Fruit fly (Drosophila melanogaster) whole organism, wandering third instar larva: Measurements from ENCODE around the gene Hesr.

Source experiments
- Abd-B ChIP-seq: fragments of >200 bp; optimal IDR thresholded peaks from 2 replicates; lab custom pipeline; 2017; ENCODE audit warnings: missing biosample characterization, missing genetic modification characterization
- CG32264 ChIP-seq: fragments of 200-800 bp; sonication (Bioruptor generic); optimal IDR thresholded peaks from 2 replicates; lab custom pipeline; 2016; ENCODE audit warnings: missing biosample characterization, missing genetic modification characterization
- CG9705 ChIP-seq: fragments of 200-800 bp; sonication (Bioruptor generic); optimal IDR thresholded peaks from 2 replicates; lab custom pipeline; 2018; ENCODE audit warnings: missing biosample characterization, mild to moderate bottlenecking, missing genetic modification characterization
- Dfd ChIP-seq: fragments of >200 bp; optimal IDR thresholded peaks from 2 replicates; lab custom pipeline; 2017; ENCODE audit warnings: missing biosample characterization, missing genetic modification characterization
- Dif ChIP-seq: fragments of 200-275, 200-300 bp; sonication (Bioruptor generic); optimal IDR thresholded peaks from 2 replicates; lab custom pipeline; 2018; ENCODE audit warnings: missing biosample characterization, missing genetic modification characterization; ENCODE audit not compliant: partially characterized antibody
- GATAd ChIP-seq: sonication (Bioruptor generic); optimal IDR thresholded peaks from 2 replicates; lab custom pipeline; 2016; ENCODE audit warnings: missing biosample characterization, missing genetic modification characterization
- HLH106 ChIP-seq: fragments of 200-800 bp; optimal IDR thresholded peaks from 3 replicates; lab custom pipeline; 2019; ENCODE audit warnings: missing biosample characterization, mild to moderate bottlenecking, missing genetic modification characterization, moderate library complexity
- Hnf4 ChIP-seq: fragments of 200-800 bp; sonication (Bioruptor generic); optimal IDR thresholded peaks from 2 replicates; lab custom pipeline; 2016; ENCODE audit warnings: missing biosample characterization, mild to moderate bottlenecking, missing genetic modification characterization
- Hr83 ChIP-seq: fragments of 200-300 bp; sonication (Bioruptor generic); optimal IDR thresholded peaks from 2 replicates; lab custom pipeline; 2016; ENCODE audit warnings: missing biosample characterization, mild to moderate bottlenecking, missing genetic modification characterization, moderate library complexity; ENCODE audit not compliant: poor library complexity, severe bottlenecking
- Jra ChIP-seq: sonication (Bioruptor generic); optimal IDR thresholded peaks from 2 replicates; lab custom pipeline; 2016; ENCODE audit warnings: missing biosample characterization, missing genetic modification characterization
- Mio ChIP-seq: sonication (Bioruptor generic); optimal IDR thresholded peaks from 2 replicates; lab custom pipeline; 2016; ENCODE audit warnings: missing biosample characterization, missing genetic modification characterization
- Myc ChIP-seq: fragments of >200 bp; optimal IDR thresholded peaks from 2 replicates; lab custom pipeline; 2017
- N ChIP-seq: fragments of >200 bp; optimal IDR thresholded peaks from 2 replicates; lab custom pipeline; 2018; ENCODE audit warnings: missing biosample characterization, missing external identifiers, missing genetic modification characterization
- OdsH ChIP-seq: fragments of 200-800 bp; sonication (Bioruptor generic); optimal IDR thresholded peaks from 2 replicates; lab custom pipeline; 2016; ENCODE audit warnings: missing biosample characterization, mild to moderate bottlenecking, missing genetic modification characterization
- Rel ChIP-seq, 2 experiments: fragments of 200-800 bp; sonication (Bioruptor generic) in 1 of 2; optimal IDR thresholded peaks; 2 replicates in 1 of 2; 3 replicates in 1 of 2; lab custom pipeline; 2016 to 2019; ENCODE audit warnings: mild to moderate bottlenecking in 2 of 2, missing biosample characterization in 2 of 2, missing genetic modification characterization in 2 of 2, moderate library complexity in 1 of 2
- Sp1 ChIP-seq: fragments of 200-800 bp; sonication (Bioruptor generic); optimal IDR thresholded peaks from 3 replicates; lab custom pipeline; 2019; ENCODE audit warnings: missing biosample characterization, mild to moderate bottlenecking, missing genetic modification characterization, moderate library complexity
- Vsx2 ChIP-seq: fragments of 200-300, 225-300 bp; sonication (Bioruptor generic); optimal IDR thresholded peaks from 2 replicates; lab custom pipeline; 2018; ENCODE audit warnings: missing biosample characterization, missing genetic modification characterization; ENCODE audit not compliant: partially characterized antibody
- br ChIP-seq: fragments of 200-800 bp; sonication (Bioruptor generic); optimal IDR thresholded peaks from 2 replicates; lab custom pipeline; 2016; ENCODE audit warnings: missing biosample characterization, missing genetic modification characterization
- brk ChIP-seq: fragments of 200-800 bp; sonication (Bioruptor generic); optimal IDR thresholded peaks from 2 replicates; lab custom pipeline; 2016; ENCODE audit warnings: missing biosample characterization, mild to moderate bottlenecking, missing genetic modification characterization
- dl ChIP-seq, 2 experiments: fragments of 175-275, 200-275 bp in 1 of 2; fragments of 200-275 bp in 1 of 2; sonication (Bioruptor generic); optimal IDR thresholded peaks; lab custom pipeline; 2018; ENCODE audit warnings: mild to moderate bottlenecking in 2 of 2, missing biosample characterization in 2 of 2, missing genetic modification characterization in 2 of 2, moderate library complexity in 2 of 2; ENCODE audit not compliant: partially characterized antibody in 2 of 2, insufficient read depth in 1 of 2
- dmrt93B ChIP-seq: fragments of 200-800 bp; sonication (Bioruptor generic); optimal IDR thresholded peaks from 2 replicates; lab custom pipeline; 2018; ENCODE audit warnings: missing biosample characterization, mild to moderate bottlenecking, missing genetic modification characterization
- dsf ChIP-seq: sonication (Bioruptor generic); optimal IDR thresholded peaks from 2 replicates; lab custom pipeline; 2016; ENCODE audit warnings: missing biosample characterization, missing genetic modification characterization, borderline replicate concordance
- foxo ChIP-seq, 2 experiments: fragments of 200-800 bp; sonication (Bioruptor generic); optimal IDR thresholded peaks; 2 replicates in 1 of 2; 3 replicates in 1 of 2; lab custom pipeline; 2016 to 2017; ENCODE audit warnings: missing biosample characterization in 2 of 2, missing genetic modification characterization in 2 of 2
- fru ChIP-seq: fragments of 200-800 bp; sonication (Bioruptor generic); optimal IDR thresholded peaks from 3 replicates; lab custom pipeline; 2016; ENCODE audit warnings: missing biosample characterization, mild to moderate bottlenecking, missing genetic modification characterization
- h ChIP-seq: fragments of 200-800 bp; sonication (Bioruptor generic); optimal IDR thresholded peaks from 3 replicates; lab custom pipeline; 2016; ENCODE audit warnings: missing biosample characterization, mild to moderate bottlenecking, missing genetic modification characterization
- jim ChIP-seq: fragments of 175-275, 200-325 bp; sonication (Bioruptor generic); optimal IDR thresholded peaks from 2 replicates; lab custom pipeline; 2016; ENCODE audit warnings: missing biosample characterization, mild to moderate bottlenecking, missing genetic modification characterization
- lola ChIP-seq: fragments of >200 bp; optimal IDR thresholded peaks from 2 replicates; lab custom pipeline; 2017; ENCODE audit warnings: missing biosample characterization, missing genetic modification characterization
- pan ChIP-seq: fragments of >200 bp; optimal IDR thresholded peaks from 2 replicates; lab custom pipeline; 2017
- psq ChIP-seq: fragments of 200-800 bp; sonication (Bioruptor generic); optimal IDR thresholded peaks from 3 replicates; lab custom pipeline; 2017; ENCODE audit warnings: missing biosample characterization, mild to moderate bottlenecking, missing genetic modification characterization, moderate library complexity
- rgr ChIP-seq: fragments of 200-800 bp; sonication (Bioruptor generic); optimal IDR thresholded peaks from 3 replicates; lab custom pipeline; 2016; ENCODE audit warnings: missing biosample characterization, mild to moderate bottlenecking, missing genetic modification characterization
- sage ChIP-seq: fragments of 200-800 bp; sonication (Bioruptor generic); optimal IDR thresholded peaks from 2 replicates; lab custom pipeline; 2016; ENCODE audit warnings: missing biosample characterization, mild to moderate bottlenecking, missing genetic modification characterization
- sv ChIP-seq: fragments of 200-800 bp; sonication (Bioruptor generic); optimal IDR thresholded peaks from 3 replicates; lab custom pipeline; 2016; ENCODE audit warnings: missing biosample characterization, missing genetic modification characterization
- tai ChIP-seq: sonication (Bioruptor generic); optimal IDR thresholded peaks from 2 replicates; lab custom pipeline; 2016; ENCODE audit warnings: missing biosample characterization, missing genetic modification characterization
- usp ChIP-seq: fragments of >200 bp; optimal IDR thresholded peaks from 2 replicates; lab custom pipeline; 2017; ENCODE audit warnings: missing biosample characterization, missing genetic modification characterization
- woc ChIP-seq: sonication (Bioruptor generic); optimal IDR thresholded peaks from 2 replicates; lab custom pipeline; 2016; ENCODE audit warnings: missing biosample characterization, mild to moderate bottlenecking, missing genetic modification characterization

The Hesr gene

DNA sequence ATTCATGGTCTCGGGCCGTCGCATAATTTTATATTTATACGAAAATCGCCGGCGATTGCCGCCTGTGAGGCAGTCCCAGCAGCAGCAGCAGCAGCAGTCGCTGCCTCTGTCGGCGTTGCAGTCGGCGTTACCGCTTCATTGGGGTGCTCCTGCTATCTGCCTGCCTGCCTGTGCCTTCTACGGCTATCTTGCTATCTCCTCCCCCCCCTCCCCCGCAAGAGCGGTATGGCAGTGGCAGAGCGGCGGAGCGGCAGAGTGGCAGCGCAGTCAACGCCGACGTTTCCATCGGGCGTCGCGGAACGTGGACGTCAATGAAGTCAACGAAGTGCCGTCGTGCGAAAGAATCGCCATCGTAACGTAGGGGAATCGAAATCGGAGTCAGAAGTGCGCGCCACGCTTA, 40.2 kb upstream of the Hesr start:
- peak; percentile 70 for TF ChIP-seq Dfd (GFP tag; lab: Kevin White, UChicago)
- TF ChIP-seq CG9705 (GFP tag; lab: Kevin White, UChicago), result no peak
- no peak for TF ChIP-seq psq (GFP tag; lab: Kevin White, UChicago)

DNA sequence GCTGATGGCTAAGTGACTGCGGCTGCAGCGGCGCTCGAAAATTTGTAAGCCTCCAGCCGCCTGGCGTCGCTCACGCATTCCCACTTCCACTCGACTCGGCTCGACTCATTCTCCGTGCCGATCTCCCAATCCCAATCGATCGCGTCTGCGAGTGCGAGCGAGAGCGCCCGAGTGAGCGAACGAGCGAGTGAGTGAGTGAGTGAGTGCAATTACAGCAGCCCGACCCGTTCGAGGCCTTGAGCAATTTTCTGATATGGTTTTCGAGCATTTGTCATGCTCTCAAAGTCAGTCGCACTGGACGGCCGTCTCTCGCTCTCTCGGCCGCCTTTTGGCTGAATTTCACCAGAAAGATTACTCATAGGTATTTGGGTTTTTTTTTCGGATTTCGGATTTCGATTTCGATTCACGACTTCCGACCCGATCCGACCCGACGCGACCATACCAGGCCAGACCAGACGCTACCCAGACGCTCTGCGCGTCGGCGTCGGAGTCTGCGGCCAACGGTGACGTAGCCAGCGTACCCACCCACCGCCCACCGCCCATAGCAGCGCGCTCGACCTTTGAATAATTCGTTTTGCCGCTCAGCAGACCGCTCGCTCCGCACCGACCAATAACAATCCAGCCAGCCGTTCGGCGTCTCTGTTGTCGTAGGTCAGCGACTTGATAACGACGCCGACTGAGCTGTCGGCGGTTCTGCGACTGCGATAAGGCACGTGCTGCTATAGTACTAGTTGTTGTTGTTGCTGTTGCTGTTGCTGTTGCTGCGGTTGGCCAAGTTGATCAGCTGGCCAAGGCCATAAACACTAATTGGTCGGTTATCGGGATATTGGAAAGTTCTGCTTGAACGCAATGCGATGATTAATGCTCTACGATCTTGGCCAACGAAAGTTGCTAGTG, 38.7 kb upstream of the Hesr start:
- TF ChIP-seq dl (GFP tag; optimal IDR thresholded peaks at IDR 0.05; lab: Kevin White, UChicago; ENCODE audit: insufficient read depth in 1 of 2, partially characterized antibody in 2 of 2) (peak in 1 of 2 experiments; percentile 62), brk (GFP tag; lab: Kevin White, UChicago) (no peak)

DNA sequence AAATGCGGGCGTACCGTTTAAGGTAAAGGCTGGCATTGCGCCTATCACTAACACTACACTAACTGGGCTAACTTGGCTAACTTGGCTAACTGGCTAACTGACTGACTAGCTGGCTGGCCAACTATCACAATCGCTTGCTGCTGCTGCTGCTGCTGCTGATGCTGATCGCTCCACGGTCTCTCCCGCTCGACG, 38.1 kb upstream of the Hesr start, which contains the start of gene upd2:
upd2 (minus strand) TSS at position 101 of the 192 bp plus-strand sequence.
- no peak for TF ChIP-seq HLH106 (tag; lab: Kevin White, UChicago)
- TF ChIP-seq dl (GFP tag; optimal IDR thresholded peaks at IDR 0.05; lab: Kevin White, UChicago; ENCODE audit: insufficient read depth in 1 of 2, partially characterized antibody in 2 of 2), result no peak
- no peak for TF ChIP-seq rgr (GFP tag; lab: Kevin White, UChicago)
- TF ChIP-seq tai (GFP tag; lab: Kevin White, UChicago), result no peak
- no peak for TF ChIP-seq CG32264 (GFP tag; lab: Kevin White, UChicago)
- no peak for TF ChIP-seq N (GFP tag; lab: Kevin White, UChicago)
- TF ChIP-seq br, result no peak
- TF ChIP-seq, all 38 proteins: peak for 0

DNA sequence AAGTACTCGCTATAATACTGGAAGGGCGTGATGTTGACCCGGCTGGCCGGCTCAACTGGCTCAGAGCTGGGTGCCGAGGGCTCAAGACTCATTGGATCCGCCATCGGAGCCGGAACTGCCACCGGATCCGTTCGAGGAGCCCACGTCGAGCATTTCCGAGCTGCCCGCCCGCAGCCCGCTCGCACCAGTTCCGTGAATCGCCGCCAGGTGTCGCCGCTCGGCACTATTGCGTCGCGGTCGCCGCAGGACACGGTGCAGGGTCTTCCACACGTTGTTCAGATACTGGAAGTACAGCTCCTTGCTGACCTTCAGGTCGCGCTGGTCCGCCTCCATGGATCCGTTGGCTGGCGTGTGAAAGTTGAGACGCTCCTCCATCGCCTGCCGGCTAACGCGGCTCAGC, 36.3 kb upstream of the Hesr start:
- TF ChIP-seq N (GFP tag; lab: Kevin White, UChicago), result no peak
- no peak for TF ChIP-seq foxo (GFP tag; optimal IDR thresholded peaks at IDR 0.05; lab: Kevin White, UChicago)
- TF ChIP-seq dmrt93B (GFP tag; lab: Kevin White, UChicago), result no peak
- TF ChIP-seq Vsx2 (GFP tag; lab: Kevin White, UChicago), result no peak
- no peak for TF ChIP-seq woc (GFP tag; lab: Kevin White, UChicago)
- no peak for TF ChIP-seq sv
- TF ChIP-seq tai (GFP tag; lab: Kevin White, UChicago), result no peak
- no peak for TF ChIP-seq Mio (GFP tag; lab: Kevin White, UChicago)
- TF ChIP-seq psq (GFP tag; lab: Kevin White, UChicago), result no peak
- no peak for TF ChIP-seq Hnf4 (GFP tag; lab: Kevin White, UChicago)
- TF ChIP-seq sage (GFP tag; lab: Kevin White, UChicago), result no peak
- no peak for TF ChIP-seq Abd-B (GFP tag; lab: Kevin White, UChicago)
- no peak for TF ChIP-seq dsf (GFP tag; lab: Kevin White, UChicago)
- no peak for TF ChIP-seq Myc (lab: Kevin White, UChicago)
- TF ChIP-seq fru (GFP tag; lab: Kevin White, UChicago), result no peak
- TF ChIP-seq Dfd (GFP tag; lab: Kevin White, UChicago), result no peak
- no peak for TF ChIP-seq pan (lab: Kevin White, UChicago)

DNA sequence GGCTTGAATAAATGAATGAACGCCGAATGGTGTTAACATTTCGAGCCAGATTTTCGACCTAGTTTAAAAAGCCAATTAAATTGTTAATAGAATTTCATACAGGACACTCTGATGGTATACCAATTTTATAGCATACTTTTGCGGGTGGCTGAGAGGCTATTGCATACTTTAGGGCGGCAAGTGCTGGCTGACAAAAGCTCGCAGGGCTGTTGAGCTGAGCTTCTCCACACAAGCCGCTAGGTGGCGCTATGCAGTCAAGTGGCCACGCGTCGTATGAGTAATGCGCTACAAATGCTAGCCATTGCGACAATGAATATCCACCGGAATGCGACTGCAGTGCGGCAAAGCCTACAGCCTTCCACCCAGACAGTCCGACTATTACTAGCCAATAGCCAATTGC, 34.4 kb upstream of the Hesr start:
- TF ChIP-seq foxo (GFP tag; optimal IDR thresholded peaks at IDR 0.05; lab: Kevin White, UChicago) (no peak), rgr (GFP tag; lab: Kevin White, UChicago) (no peak), N (GFP tag; lab: Kevin White, UChicago) (peak; percentile 3), Sp1 (no peak), brk (GFP tag; lab: Kevin White, UChicago) (no peak), Vsx2 (GFP tag; lab: Kevin White, UChicago) (peak; percentile 42), CG9705 (GFP tag; lab: Kevin White, UChicago) (no peak), pan (lab: Kevin White, UChicago) (no peak), Myc (lab: Kevin White, UChicago) (peak; percentile 83), Dif (GFP tag; lab: Kevin White, UChicago) (peak; percentile 62), lola (GFP tag; lab: Kevin White, UChicago) (peak; percentile 60), dmrt93B (GFP tag; lab: Kevin White, UChicago) (no peak), Jra (no peak), dl (GFP tag; optimal IDR thresholded peaks at IDR 0.05; lab: Kevin White, UChicago; ENCODE audit: insufficient read depth in 1 of 2, partially characterized antibody in 2 of 2) (peak in 1 of 2 experiments; percentile 6), HLH106 (tag; lab: Kevin White, UChicago) (no peak), OdsH (GFP tag; lab: Kevin White, UChicago) (no peak), GATAd (GFP tag; lab: Kevin White, UChicago) (no peak), Dfd (GFP tag; lab: Kevin White, UChicago) (no peak), Mio (GFP tag; lab: Kevin White, UChicago) (no peak), dsf (GFP tag; lab: Kevin White, UChicago) (no peak), h (GFP tag; lab: Kevin White, UChicago) (peak; percentile 75), tai (GFP tag; lab: Kevin White, UChicago) (no peak), br (no peak), Abd-B (GFP tag; lab: Kevin White, UChicago) (no peak), Rel (GFP tag; optimal IDR thresholded peaks at IDR 0.05; lab: Kevin White, UChicago) (no peak), Rel (tag; optimal IDR thresholded peaks at IDR 0.05; lab: Kevin White, UChicago) (no peak), CG32264 (GFP tag; lab: Kevin White, UChicago) (no peak), sage (GFP tag; lab: Kevin White, UChicago) (no peak), Hr83 (no peak), Hnf4 (GFP tag; lab: Kevin White, UChicago) (no peak), fru (GFP tag; lab: Kevin White, UChicago) (peak; percentile 14), woc (GFP tag; lab: Kevin White, UChicago) (no peak), usp (GFP tag; lab: Kevin White, UChicago) (no peak), jim (GFP tag; lab: Kevin White, UChicago) (no peak)
